Worm (Caenorhabditis elegans) whole organism, early embryonic: ENCODE measurements around the gene M02F4.2.

Experiments
- B0310.2 ChIP-seq: sonication (generic microtip); optimal IDR thresholded peaks from 2 replicates; lab custom pipeline; 2016; ENCODE audit warnings: mild to moderate bottlenecking, missing genetic modification characterization, missing compliant biosample characterization
- F13C5.2 ChIP-seq: sonication (generic microtip); optimal IDR thresholded peaks from 2 replicates; lab custom pipeline; 2017; ENCODE audit warnings: mild to moderate bottlenecking, missing genetic modification characterization, inconsistent platforms, missing compliant biosample characterization
- aly-1 ChIP-seq: sonication (generic microtip); optimal IDR thresholded peaks from 2 replicates; lab custom pipeline; 2016; ENCODE audit warnings: missing genetic modification characterization, missing compliant biosample characterization
- ama-1 ChIP-seq: fragments of 150-350 bp; optimal IDR thresholded peaks from 2 replicates; lab custom pipeline; 2014
- ceh-13 ChIP-seq: fragments of 200-800 bp; sonication (Bioruptor generic); optimal IDR thresholded peaks from 2 replicates; lab custom pipeline; 2018; ENCODE audit warnings: mild to moderate bottlenecking, missing genetic modification characterization, missing compliant biosample characterization
- flt-1 ChIP-seq: fragments of 200-800 bp; sonication (Bioruptor generic); IDR thresholded peaks from 2 replicates; pipeline ENCODE4 v1.3.6; 2022; ENCODE audit warnings: missing genetic modification characterization, missing compliant biosample characterization
- hmbx-1 ChIP-seq: sonication (generic microtip); optimal IDR thresholded peaks from 2 replicates; lab custom pipeline; 2016; ENCODE audit warnings: mild to moderate bottlenecking, missing genetic modification characterization, missing compliant biosample characterization
- hmg-4 ChIP-seq: fragments of 200-800 bp; sonication (Bioruptor generic); optimal IDR thresholded peaks from 2 replicates; lab custom pipeline; 2018; ENCODE audit warnings: mild to moderate bottlenecking, missing genetic modification characterization, missing compliant biosample characterization
- hnd-1 ChIP-seq: sonication (generic microtip); optimal IDR thresholded peaks from 2 replicates; lab custom pipeline; 2016; ENCODE audit warnings: missing genetic modification characterization, missing compliant biosample characterization
- pes-1 ChIP-seq: fragments of 200-800 bp; sonication (Bioruptor generic); IDR thresholded peaks from 2 replicates; pipeline ENCODE4 v1.3.6; 2022; ENCODE audit warnings: missing genetic modification reagents, missing genetic modification characterization, missing compliant biosample characterization

DNA sequence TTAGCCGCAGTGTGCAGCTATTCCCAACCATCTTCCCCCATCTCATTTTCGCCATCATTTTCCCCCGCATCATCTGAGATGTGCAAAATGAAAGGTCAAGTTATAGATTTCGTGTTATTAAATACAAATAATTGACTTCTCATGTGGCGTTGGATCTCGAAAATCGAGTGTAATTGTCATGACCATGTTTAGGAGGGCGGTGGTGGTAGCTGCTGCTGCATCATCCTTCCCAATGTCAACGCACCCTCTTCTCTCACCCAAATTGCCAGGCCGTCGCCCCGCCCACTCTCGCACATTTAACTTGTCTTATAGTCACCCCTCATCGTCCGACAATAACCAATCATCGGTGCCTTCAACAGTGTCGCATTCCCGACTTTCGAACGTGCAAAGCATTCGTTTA is 29.2 kb upstream of the M02F4.2 start, which contains the start of gene ceh-30:
- TF ChIP-seq B0310.2 (tag; lab: Kevin White, UChicago) (no peak), ceh-13 (GFP tag; lab: Kevin White, UChicago) (no peak), ama-1 (lab: Kevin White, UChicago) (no peak), F13C5.2 (tag; lab: Kevin White, UChicago) (no peak), aly-1 (no peak), hnd-1 (tag; lab: Kevin White, UChicago) (no peak), hmbx-1 (tag; lab: Kevin White, UChicago) (no peak), flt-1 (GFP tag; lab: Robert Waterston, UW) (no peak), hmg-4 (GFP tag; lab: Kevin White, UChicago) (no peak), pes-1 (GFP tag; lab: Robert Waterston, UW) (no peak)
